Worm (Caenorhabditis elegans): ENCODE data around the gene pqn-29.

The pqn-29 gene

DNA sequence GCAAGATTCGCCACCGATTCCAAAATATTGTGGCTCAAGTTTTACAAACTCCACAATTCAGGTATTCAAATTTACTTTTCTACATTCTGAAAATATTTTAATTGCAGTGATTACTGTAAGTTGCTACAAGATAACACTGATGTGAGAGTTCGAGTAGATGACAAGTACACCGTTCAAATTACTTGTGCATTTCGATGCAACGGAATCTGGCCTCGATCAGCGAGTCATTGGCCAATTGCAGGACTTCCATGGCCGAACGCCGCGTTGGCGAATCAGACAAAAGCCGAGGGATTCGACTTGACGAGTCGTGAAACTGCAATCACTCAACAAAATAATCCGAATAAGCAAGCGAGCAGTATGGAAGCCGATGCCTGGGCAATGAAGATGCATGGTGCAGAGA, 44.9 kb downstream of the pqn-29 start:
- TF ChIP-seq mcd-1 (GFP tag; IDR thresholded peaks at IDR 0.05), result no peak
- TF ChIP-seq lag-1 (GFP tag; IDR thresholded peaks at IDR 0.05), result no peak
- TF ChIP-seq nfyb-1 (GFP tag; IDR thresholded peaks at IDR 0.05), result 0 out of 2 replicates have a peak, but pooled peaks have one; percentile 23

DNA sequence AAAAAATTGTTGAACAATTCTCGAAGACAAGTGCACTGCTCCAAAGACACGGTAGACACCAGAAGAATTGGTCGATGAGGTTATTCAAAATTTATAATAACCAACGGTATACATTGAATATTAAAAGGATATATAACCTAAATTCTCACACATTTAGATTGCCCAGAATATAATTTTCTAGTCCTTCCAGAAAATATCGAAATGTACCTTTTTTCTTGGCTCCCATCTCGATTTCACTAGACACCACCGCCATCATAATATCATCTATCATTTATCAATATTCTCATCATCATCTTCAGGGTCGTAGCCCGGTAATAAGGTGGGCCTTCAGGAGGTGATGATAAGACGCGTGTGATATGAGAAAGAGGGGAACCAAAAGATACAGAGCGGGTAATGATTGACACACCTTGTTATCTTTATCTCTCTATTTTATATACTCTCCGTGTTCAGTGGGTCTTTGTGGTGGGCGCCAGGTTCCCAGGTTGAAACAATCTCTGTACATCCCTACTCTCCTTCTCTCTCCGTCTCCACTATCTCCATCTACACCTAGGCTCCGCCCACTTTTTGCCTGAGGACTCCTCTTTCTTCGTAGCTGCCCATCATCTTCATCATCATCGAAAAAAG, 45.9 kb downstream of the pqn-29 start, which contains the start of gene mab-21:
Gene mab-21 (plus strand): TSS at position 615 of the 624 bp plus-strand sequence.
- TF ChIP-seq nfyb-1 (GFP tag; IDR thresholded peaks at IDR 0.05) (0 out of 2 replicates have a peak, but pooled peaks have one; percentile 15), nfya-2 (GFP tag; IDR thresholded peaks at IDR 0.05) (no peak), snpc-4 (GFP tag; optimal IDR thresholded peaks at IDR 0.05) (no peak), snpc-4 (tag; optimal IDR thresholded peaks at IDR 0.05) (no peak), lir-1 (GFP tag; conservative IDR thresholded peaks at IDR 0.05) (no peak), gei-17 (GFP tag; optimal IDR thresholded peaks at IDR 0.05) (no peak)

DNA sequence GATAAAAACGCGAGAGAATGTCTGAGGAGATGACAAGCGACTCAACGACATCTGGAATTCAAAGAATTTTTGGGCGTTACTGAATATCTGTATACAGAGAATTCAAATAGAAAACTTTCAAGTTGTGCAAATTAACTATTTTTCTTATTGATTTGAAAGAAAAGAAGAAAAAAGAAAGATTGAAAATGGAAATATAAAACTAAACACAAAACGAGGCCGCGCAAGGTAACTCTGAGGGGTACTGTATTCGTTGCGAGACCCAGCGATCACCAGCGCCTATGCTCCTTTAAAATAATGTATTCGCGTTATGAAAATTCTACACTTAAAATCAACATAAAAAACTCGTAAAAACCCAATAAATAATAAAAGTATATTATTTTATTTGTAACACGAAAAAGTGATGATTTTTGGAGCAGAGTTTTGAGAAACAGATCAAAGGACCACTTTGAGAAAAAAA, 50.3 kb downstream of the pqn-29 start, which contains the start of gene asb-1:
Gene asb-1 (minus strand): TSS at position 51 of the 457 bp plus-strand sequence.
- TF ChIP-seq nfyb-1 (GFP tag; IDR thresholded peaks at IDR 0.05) (0 out of 2 replicates have a peak, but pooled peaks have one; percentile 13), snpc-1.3 (tag; optimal IDR thresholded peaks at IDR 0.05; ENCODE audit: insufficient read depth) (peak; percentile 40), F23B12.7 (tag; optimal IDR thresholded peaks at IDR 0.05; ENCODE audit: insufficient read depth) (peak; percentile 45), lin-35 (GFP tag; optimal IDR thresholded peaks at IDR 0.05) (no peak), hsf-1 (GFP tag; IDR thresholded peaks at IDR 0.05) (0 out of 2 replicates have a peak, but pooled peaks have one; percentile 48), tbp1 (GFP tag; optimal IDR thresholded peaks at IDR 0.05) (peak; percentile 13), F33H1.4 (GFP tag; IDR thresholded peaks at IDR 0.05) (peak; percentile 94), madf-6 (GFP tag; IDR thresholded peaks at IDR 0.05) (peak; percentile 90), lsl-1 (GFP tag; optimal IDR thresholded peaks at IDR 0.05) (peak; percentile 95), efl-1 (GFP tag; optimal IDR thresholded peaks at IDR 0.05) (peak; percentile 22), snpc-4 (GFP tag; optimal IDR thresholded peaks at IDR 0.05) (no peak), snpc-4 (tag; optimal IDR thresholded peaks at IDR 0.05) (peak in 1 of 4 experiments; percentile 27), ztf-28 (GFP tag; IDR thresholded peaks at IDR 0.05) (0 out of 2 replicates have a peak, but pooled peaks have one; percentile 18), madf-3 (GFP tag; IDR thresholded peaks at IDR 0.05) (0 out of 2 replicates have a peak, but pooled peaks have one; percentile 20), D2030.7 (GFP tag; IDR thresholded peaks at IDR 0.05) (peak; percentile 59), unc-130 (GFP tag; optimal IDR thresholded peaks at IDR 0.05) (peak; percentile 53), hmg-1.2 (GFP tag; IDR thresholded peaks at IDR 0.05) (0 out of 2 replicates have a peak, but pooled peaks have one; percentile 13), ztf-22 (GFP tag; optimal IDR thresholded peaks at IDR 0.05) (no peak), ceh-91 (GFP tag; IDR thresholded peaks at IDR 0.05) (peak; percentile 56), B0336.3 (GFP tag; IDR thresholded peaks at IDR 0.05) (0 out of 2 replicates have a peak, but pooled peaks have one; percentile 14), F49E8.2 (tag; optimal IDR thresholded peaks at IDR 0.05; ENCODE audit: insufficient read depth) (peak; percentile 57), xnd-1 (tag; optimal IDR thresholded peaks at IDR 0.05) (peak; percentile 78), lin-54 (GFP tag; optimal IDR thresholded peaks at IDR 0.05) (peak; percentile 38), snpc-3.4 (tag; optimal IDR thresholded peaks at IDR 0.05) (peak; percentile 38), cebp-1 (GFP tag; IDR thresholded peaks at IDR 0.05) (no peak), cebp-1 (tag; optimal IDR thresholded peaks at IDR 0.05) (peak; percentile 3), tbx-9 (tag; optimal IDR thresholded peaks at IDR 0.05; ENCODE audit: borderline replicate concordance) (no peak), nhr-90 (tag; optimal IDR thresholded peaks at IDR 0.05) (no peak), madf-8 (GFP tag; conservative IDR thresholded peaks at IDR 0.05) (peak; percentile 72), hmg-20 (GFP tag; IDR thresholded peaks at IDR 0.05) (no peak), him-1 (tag; optimal IDR thresholded peaks at IDR 0.05) (peak; percentile 41), ekl-4 (GFP tag; IDR thresholded peaks at IDR 0.05) (no peak), akir-1 (GFP tag; optimal IDR thresholded peaks at IDR 0.05) (no peak), pbrm-1 (GFP tag; IDR thresholded peaks at IDR 0.05) (peak; percentile 12; the same call in 1 of the 2 replicates)

All from whole organism, young adult.